Worm (Caenorhabditis elegans) whole organism, dauer: ENCODE measurements around the gene sdn-1.

Source experiments
- unc-62 ChIP-seq: sonication (generic microtip); optimal IDR thresholded peaks from 2 replicates; lab custom pipeline; 2017; ENCODE audit warnings: missing biosample characterization, missing genetic modification reagents, missing genetic modification characterization

sdn-1 gene

DNA sequence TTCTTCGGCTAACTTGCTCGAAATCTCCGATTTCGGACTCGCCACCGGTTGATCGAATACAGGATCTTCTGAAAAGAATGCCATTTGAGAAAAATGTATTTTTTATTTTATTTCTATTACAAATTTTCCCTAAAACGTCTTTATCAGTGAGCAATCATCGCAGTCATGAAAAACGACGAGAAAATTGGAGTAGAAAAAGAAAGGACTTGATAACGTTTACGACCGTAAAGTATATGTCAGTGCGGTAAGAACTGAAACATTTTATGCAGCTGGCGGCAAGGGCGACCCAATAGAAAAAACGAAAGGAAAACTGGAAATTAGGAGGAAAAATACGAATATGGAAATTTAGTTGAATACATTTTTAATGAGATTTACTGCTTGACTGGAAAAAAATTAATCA lies 24.7 kb upstream of the sdn-1 start:
- TF ChIP-seq unc-62 (GFP tag; lab: Kevin White, UChicago): no peak

DNA sequence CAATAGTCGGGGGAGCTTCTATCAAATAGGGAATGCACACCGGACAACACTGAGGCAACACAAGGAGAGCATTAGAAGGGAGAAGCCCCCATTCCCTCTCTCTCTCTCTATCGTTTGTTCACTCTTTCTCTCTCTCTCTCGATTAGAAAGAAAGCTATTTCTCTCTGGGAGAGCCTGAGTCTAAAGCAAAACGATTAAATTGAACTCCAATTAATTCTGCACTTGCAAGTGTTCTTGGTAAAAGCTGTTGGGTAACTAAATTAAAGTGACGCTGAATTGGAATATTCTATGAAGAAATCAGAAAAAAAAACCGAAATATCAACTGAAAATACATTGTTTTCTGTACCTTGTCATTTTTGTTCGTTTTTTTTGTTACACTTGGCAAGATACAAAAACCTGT lies 22.9 kb upstream of the sdn-1 start:
- TF ChIP-seq unc-62 (GFP tag; lab: Kevin White, UChicago): no peak

DNA sequence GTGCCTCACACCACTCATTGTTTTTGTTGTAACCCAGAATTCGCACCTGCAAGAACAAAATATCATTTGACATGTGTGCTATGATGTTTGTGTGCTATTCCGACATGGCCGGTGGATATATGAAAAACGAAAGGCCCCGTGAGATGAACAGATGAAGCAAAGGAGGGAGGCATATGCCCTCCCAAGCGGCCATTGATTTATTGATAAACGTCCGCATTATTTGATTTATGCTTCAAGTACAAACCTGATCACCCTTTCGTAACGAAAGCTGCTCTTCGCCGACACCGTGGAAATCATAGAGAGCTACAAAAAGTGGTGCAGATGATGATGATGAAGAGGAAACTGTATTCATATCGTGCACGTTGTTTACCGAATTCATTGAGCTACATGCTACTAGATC lies 19.2 kb upstream of the sdn-1 start:
- no peak for TF ChIP-seq unc-62 (GFP tag; lab: Kevin White, UChicago)

DNA sequence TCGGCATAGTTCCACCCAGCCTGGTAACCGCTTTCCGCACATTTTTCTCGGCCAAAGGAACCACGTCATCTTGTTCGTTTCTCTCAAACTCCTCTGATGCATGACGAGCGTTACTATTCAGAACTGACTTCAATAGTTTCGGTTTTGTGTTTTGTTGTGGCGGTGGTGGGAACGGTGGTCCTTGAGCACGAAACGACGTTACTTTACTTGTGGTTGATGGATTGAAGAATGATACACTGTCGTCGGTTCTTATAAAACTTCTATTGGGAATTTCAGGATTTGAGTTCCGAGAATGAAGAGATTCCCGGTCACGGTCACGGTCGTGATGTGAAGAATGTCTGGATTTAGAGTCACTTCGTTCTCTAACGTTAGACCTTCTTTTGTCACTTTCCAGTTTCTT lies 16.7 kb upstream of the sdn-1 start:
- no peak for TF ChIP-seq unc-62 (GFP tag; lab: Kevin White, UChicago)

DNA sequence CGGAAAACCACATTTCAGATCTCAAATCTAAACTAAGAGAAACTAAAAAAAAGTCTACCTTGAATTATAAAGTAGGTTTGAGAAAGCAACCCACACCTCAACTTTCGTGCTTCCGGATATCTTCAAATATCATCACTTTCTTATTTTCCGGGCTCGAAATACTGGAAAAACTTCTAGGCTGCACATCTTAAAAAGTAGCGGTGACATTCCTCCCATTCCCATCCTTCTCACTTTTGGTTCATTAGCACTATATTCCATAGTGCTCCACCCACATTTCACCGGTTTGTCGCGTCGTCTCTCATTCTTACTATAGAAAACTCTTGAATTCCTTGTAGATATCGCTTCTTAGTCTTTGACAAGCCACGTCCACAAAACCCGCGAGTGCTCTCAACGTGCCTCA lies 11.3 kb upstream of the sdn-1 start, which contains the start of gene flp-19:
flp-19 (plus strand) TSS at position 301 of the 400 bp plus-strand sequence.
- no peak for TF ChIP-seq unc-62 (GFP tag; lab: Kevin White, UChicago)

DNA sequence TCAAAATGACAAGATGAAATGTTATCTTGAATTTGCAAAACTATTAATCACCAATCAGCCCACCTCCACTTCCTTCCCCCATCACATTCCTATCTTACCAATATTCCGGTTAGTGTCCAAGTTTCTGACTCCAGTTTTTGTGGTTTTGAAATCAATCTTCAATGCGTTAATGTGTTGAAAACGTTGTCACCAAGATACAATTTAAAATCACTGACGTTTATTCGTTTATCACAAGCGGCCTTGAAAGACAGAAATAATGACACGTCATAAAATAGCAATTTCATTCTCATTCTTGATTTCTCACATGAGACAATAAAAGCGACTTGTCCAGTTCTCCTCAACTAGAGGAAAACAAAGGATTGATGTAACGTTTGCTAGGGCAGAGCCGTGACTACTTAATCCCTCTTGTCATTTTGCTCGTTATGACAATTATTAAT lies 6.6 kb upstream of the sdn-1 start:
- TF ChIP-seq unc-62 (GFP tag; lab: Kevin White, UChicago): no peak

DNA sequence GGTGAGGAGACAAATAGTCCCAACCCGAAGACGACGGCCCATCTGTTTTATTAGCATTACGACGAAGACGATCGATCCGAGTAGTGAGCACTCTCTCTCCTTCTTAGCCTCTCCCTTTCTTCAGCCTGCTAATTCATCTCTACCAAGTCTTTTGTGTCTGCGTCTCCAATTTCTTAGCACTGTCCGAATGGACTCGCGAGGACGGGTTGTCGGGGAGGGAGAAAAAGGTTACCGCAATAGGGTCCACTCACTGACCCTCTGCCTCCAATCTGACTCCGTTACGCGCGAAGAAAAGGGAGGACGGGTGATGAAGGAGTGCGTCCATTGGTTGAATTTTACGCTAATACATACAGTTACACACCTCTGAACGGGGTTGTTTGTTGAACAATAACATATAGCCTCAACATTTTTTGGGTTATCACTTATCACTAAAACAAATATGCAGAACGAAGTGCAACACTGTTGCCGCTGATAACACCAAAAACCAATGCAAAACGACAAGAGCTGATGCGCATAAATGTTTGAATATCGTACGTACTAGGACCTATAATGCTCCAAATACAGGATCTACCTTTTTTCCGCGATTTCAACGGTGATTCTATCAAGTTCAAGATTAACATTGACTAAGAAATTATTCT lies 4.5 kb upstream of the sdn-1 start:
- no peak for TF ChIP-seq unc-62 (GFP tag; lab: Kevin White, UChicago)

DNA sequence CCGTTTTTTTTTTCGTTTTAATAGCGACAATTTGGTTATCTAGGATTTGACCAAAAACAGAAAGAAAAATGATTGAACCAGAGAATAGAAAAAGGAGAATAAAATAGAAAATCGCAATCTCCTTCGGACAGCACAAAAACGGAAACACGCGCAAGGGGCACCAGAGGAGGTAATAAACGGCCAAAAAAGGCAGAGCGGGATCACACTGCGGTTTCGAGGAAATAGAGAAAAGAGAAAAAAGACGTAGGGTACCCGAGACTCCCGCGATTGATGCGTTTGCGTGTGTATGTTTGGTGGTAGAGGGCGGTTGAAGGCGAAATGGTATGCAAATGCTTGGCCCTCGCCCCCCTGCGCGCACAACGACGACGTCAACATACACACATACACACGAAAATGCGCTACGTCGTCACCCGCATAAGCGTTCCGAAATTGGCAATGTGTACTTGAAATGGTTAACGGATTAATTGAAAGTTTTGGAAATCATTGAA lies 3.3 kb upstream of the sdn-1 start:
- no peak for TF ChIP-seq unc-62 (GFP tag; lab: Kevin White, UChicago)

DNA sequence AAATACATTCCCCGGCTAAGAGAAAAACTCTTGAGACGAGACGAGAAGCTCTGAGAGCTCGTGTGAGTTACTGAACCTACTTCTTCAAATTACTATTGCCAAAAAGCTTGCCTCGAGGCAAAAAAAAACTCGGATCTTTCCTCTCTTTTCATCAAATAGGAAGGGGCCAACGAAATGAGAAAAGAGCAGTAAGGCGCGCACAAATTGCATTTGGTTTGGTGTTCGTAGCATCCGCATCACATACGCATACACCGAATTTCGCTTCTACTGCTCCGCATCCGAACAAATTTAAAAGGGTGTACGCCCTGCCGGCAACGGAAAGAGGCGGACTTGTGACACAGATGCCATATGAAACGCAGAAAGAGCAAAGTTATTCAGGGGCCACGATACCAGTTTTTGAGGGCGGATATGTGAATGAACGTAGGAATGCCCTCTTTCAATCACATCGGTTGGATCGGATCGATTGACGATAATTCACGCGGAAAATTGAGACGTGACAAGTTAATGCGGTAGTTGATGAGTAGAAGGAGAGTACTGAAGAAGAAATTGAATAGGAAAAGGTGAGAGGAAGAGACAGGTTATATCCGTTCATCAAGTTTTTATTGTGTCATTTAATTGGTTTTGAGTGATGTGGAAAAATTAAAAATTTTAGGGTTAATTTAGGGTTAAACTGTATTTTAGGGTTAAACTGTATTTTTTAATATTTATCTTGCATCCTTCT lies 1.7 kb upstream of the sdn-1 start:
- TF ChIP-seq unc-62 (GFP tag; lab: Kevin White, UChicago): no peak

DNA sequence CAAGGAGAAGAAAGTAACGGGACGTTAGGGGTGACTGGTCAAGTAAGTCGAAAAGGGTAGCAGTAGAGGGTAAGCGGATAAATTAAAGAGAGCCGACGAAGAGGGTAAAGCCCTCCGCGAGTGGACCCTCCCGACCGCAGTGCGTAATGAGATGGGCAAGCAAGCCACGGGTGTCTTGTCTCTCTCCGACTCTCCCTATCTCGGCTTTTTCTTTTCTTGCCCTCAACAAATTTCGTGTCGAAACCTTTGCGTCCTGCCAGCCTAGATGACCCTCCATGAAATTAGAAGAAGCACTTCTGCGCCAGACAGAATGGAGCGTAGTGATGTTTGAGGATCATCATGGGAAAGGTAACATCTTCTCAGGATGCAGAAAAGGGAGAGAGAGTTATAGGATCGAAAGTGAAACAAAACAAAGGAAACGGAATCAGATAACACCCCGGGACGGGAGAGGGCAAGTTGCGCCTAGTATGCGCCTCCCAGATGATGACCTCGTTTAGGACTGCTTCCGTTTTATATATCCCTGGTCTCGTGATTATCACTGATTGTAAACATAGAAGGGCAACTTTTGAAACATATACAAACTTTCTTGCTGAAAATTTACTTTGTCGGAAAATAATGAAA lies 732 bp upstream of the sdn-1 start:
- TF ChIP-seq unc-62 (GFP tag; lab: Kevin White, UChicago): no peak

DNA sequence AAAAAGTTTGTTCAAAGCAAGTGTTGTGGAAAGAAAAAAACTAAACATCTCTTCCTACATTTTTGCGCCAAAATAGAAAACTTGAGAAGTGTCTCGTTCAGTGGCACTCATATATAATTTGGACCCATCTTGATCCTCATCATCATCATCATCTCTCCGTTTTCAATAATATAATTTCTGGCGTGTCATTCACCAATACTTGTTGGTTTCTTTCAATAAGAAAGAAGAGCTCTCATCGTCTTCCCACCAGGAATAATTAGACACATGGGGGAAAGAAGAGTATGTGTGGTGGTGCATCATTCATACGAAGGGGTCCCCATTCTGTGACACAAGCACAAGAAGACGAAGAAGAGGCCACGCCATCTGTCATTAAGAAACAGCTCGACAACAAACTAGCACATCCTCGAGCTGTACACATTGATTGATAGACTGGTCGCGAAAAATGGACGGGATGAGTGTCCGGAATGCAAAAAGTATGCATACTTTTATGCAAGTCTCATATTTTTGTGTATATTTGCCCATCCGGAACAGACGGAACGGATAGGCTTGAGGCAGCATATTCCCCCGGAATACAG lies 1.8 kb downstream of the sdn-1 start:
- no peak for TF ChIP-seq unc-62 (GFP tag; lab: Kevin White, UChicago)

DNA sequence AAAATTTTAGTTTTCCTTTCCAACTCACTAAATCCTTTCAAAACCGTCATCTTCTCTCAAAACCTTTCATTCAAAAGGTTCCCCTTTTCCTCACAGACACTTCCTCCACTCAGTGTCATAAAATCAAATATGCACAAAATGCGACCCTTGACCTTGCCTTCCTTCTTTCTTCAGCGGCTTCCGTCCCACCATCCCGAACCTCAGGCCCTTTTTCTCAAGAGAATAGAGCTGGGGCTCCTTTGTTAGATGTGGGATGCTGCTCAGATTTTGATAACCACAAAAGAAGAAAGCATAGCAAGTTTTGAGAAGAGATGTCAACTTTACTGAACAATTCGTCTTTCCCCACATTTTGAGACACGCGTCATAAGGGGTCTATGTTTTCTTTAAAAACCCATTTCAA lies 2.4 kb downstream of the sdn-1 start:
- TF ChIP-seq unc-62 (GFP tag; lab: Kevin White, UChicago): no peak

DNA sequence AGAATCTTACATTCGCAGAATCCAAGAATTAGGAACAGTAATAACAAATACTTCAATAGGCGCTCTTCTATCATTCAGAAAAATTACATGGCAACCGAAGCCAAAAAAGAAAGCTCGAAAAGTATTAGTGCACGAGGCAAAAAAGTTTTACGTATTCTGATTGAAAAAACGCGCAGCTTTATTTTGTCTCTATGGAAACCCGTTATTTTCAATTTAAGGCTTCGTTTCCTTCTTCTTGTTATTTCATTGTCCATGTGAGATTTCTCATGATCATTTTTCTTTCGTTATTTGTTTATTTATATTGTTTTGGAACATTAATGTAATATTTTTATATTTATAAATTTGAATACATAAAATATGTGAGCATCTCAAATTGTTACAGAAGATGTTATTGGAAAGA lies 3.7 kb downstream of the sdn-1 start, which contains the start of gene F57C7.4:
F57C7.4 (minus strand) TSS at position 101 of the 400 bp plus-strand sequence.
- no peak for TF ChIP-seq unc-62 (GFP tag; lab: Kevin White, UChicago)

DNA sequence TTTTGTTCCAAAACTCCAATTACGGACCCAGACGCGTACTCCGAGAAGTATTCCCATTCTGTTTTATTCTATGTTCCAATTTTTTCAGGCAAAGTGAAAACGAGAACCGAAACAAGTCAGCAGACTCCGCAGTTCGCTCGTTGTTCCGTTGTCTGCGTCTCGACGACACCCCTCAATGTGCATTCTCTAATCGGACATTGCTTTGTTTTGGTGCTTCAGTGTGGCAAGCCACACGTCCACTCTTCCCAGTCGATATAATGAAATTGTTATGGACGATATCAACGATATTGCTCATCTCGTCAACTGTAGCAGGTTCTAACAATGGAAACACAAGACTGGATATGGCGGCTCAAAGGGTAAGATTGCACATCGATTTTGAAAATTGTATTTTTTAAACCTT lies 16.3 kb downstream of the sdn-1 start, which contains the start of gene nhx-5:
nhx-5 (plus strand) TSS at position 82 of the 400 bp plus-strand sequence.
- no peak for TF ChIP-seq unc-62 (GFP tag; lab: Kevin White, UChicago)

DNA sequence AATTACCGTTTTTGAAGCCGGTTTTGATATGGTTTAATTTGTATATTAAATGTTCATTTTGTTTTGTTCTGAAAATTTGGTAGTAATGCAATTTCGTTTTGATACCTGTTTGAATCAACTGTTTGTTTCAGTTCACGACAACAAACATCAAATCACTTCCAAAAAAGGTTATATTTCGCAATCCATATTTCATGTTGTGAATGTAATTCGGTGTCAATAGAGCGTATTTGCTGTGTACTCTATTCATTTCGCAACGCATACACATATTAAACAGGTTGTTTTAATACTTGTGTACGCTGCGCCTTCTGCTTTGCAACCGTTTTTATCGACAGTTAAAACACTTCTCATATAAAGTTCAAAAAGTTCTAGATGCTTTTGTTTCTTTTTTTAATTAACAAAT lies 16.7 kb downstream of the sdn-1 start:
- no peak for TF ChIP-seq unc-62 (GFP tag; lab: Kevin White, UChicago)

DNA sequence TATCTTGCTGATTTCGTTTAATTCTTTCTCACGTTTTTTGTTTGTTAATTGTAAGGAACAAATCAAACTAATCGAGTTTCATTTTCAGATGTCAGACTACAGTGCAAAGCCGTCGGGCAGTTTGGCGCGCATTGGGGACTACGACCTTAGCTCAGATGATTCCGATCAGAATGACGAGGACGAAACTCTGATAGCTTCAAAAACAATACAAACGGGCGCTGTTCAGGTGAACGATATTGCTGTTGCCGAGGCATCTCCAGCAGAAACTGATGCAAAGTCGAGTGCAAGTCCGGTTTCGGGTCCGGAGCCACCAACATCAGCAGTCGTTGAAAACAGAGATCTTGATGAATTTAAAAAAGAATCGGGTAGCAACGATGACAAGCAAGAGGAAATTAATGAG lies 23.9 kb downstream of the sdn-1 start, which contains the start of gene bet-2:
bet-2 (plus strand) TSS at position 89 of the 400 bp plus-strand sequence.
- no peak for TF ChIP-seq unc-62 (GFP tag; lab: Kevin White, UChicago)
